Fruit fly (Drosophila melanogaster): Measurements from ENCODE around the gene CG18754.
A peak's percentile ranks its signal among the peaks of the same experiment; 100 is the strongest.

CG18754 gene

DNA sequence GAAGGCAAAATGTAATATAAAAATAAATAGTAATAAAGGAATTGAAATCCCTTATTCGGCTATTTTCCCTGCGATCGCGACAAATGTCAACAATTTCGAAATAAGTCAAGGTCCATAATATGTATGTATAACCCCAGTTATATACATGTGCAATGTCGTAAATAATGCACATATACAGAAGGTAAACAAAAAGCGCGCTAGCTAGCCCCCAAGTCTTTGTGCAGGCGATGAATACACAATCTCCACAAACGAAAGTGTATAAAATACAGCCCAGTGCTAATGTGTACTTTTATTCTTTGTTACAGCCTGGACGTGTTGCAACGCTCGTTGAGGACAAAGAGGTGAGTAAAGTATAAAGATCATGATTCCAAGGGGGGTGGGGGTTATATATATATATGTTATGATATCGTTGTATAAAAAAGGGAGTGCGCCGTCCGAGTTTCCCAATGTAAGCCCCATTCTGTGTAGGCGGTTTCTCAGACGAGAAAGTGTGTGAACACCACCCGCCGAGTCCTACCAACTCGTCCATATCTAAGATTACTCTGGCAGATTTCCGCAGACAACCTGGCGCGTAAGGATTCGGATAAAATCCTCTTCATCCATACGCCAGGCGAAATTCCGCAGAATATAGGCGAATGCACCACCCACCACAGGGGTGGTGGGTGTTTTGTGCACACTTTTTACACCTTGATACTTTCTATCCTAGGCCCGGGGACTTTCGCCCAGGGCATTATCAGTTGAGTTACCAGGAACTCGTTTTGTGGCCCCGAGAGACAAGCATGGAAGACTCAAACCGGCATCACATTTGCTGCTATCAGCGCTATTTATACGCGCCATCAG is 46.0 kb downstream of the CG18754 start (continued):
- no peak for TF ChIP-seq pan (optimal IDR thresholded peaks at IDR 0.05)
- peak in 1 of 2 experiments; percentile 32 for TF ChIP-seq pan (GFP tag; optimal IDR thresholded peaks at IDR 0.05 in 1 of 2, IDR thresholded peaks at IDR 0.05 in 1 of 2)
- no peak for TF ChIP-seq CG8478 (optimal IDR thresholded peaks at IDR 0.05)
- TF ChIP-seq CG4820 (GFP tag; optimal IDR thresholded peaks at IDR 0.05): no peak
- TF ChIP-seq Hmr (GFP tag; optimal IDR thresholded peaks at IDR 0.05): peak; percentile 32
- no peak for TF ChIP-seq zfh1 (GFP tag; IDR thresholded peaks at IDR 0.05)
- TF ChIP-seq CG12659 (GFP tag; optimal IDR thresholded peaks at IDR 0.05): no peak
- 0 out of 2 replicates have a peak, but pooled peaks have one; percentile 11 for TF ChIP-seq NFAT (GFP tag; IDR thresholded peaks at IDR 0.05)
- TF ChIP-seq Oaz (GFP tag; IDR thresholded peaks at IDR 0.05): no peak
- no peak for TF ChIP-seq Aef1 (GFP tag; IDR thresholded peaks at IDR 0.05)
- no peak for TF ChIP-seq CG13123 (GFP tag; optimal IDR thresholded peaks at IDR 0.05)
- no peak for TF ChIP-seq Hr39 (optimal IDR thresholded peaks at IDR 0.05)
- TF ChIP-seq pfk (GFP tag; optimal IDR thresholded peaks at IDR 0.05): peak; percentile 12
- no peak for TF ChIP-seq kay (GFP tag; optimal IDR thresholded peaks at IDR 0.05)
- TF ChIP-seq C15 (GFP tag; IDR thresholded peaks at IDR 0.05): no peak
- no peak for TF ChIP-seq Hand (GFP tag; optimal IDR thresholded peaks at IDR 0.05)
- peak; percentile 24 for TF ChIP-seq abd-A (tag; optimal IDR thresholded peaks at IDR 0.05)
- peak; percentile 72 for TF ChIP-seq CG34224 (GFP tag; IDR thresholded peaks at IDR 0.05; ENCODE audit: partially characterized antibody)
- peak in 1 of 2 experiments; percentile 73 for TF ChIP-seq Eip74EF (GFP tag; optimal IDR thresholded peaks at IDR 0.05)
- TF ChIP-seq Awh (GFP tag; IDR thresholded peaks at IDR 0.05): no peak
- peak; percentile 69 for TF ChIP-seq CG15479 (GFP tag; optimal IDR thresholded peaks at IDR 0.05)
- no peak for TF ChIP-seq NC2β (GFP tag; optimal IDR thresholded peaks at IDR 0.05)
- TF ChIP-seq sens (GFP tag): peak; percentile 72
- TF ChIP-seq ems (GFP tag; optimal IDR thresholded peaks at IDR 0.05): no peak
- peak; percentile 42 for TF ChIP-seq CG5180 (GFP tag; optimal IDR thresholded peaks at IDR 0.05)
- no peak for TF ChIP-seq Dbx (GFP tag; IDR thresholded peaks at IDR 0.05)
- TF ChIP-seq ERR (GFP tag; optimal IDR thresholded peaks at IDR 0.05): no peak
- TF ChIP-seq crol (GFP tag; IDR thresholded peaks at IDR 0.05): peak; percentile 36; the same call in 1 of the 2 replicates
- TF ChIP-seq CG8281 (tag; optimal IDR thresholded peaks at IDR 0.05): no peak
- peak; percentile 18 for TF ChIP-seq CG2875 (GFP tag; optimal IDR thresholded peaks at IDR 0.05)
- TF ChIP-seq nerfin-1 (tag; optimal IDR thresholded peaks at IDR 0.05): peak; percentile 65
- no peak for TF ChIP-seq cas (GFP tag; IDR thresholded peaks at IDR 0.05)
- peak; percentile 38 for TF ChIP-seq Nf-YC (tag; optimal IDR thresholded peaks at IDR 0.05)
- TF ChIP-seq twi (tag; optimal IDR thresholded peaks at IDR 0.05): no peak
- no peak for TF ChIP-seq NfI (GFP tag; optimal IDR thresholded peaks at IDR 0.05)
- TF ChIP-seq Deaf1 (tag; optimal IDR thresholded peaks at IDR 0.05): peak; percentile 43
- no peak for TF ChIP-seq CG16779 (GFP tag; IDR thresholded peaks at IDR 0.05)
- 0 out of 2 replicates have a peak, but pooled peaks have one; percentile 45 for TF ChIP-seq hbn (GFP tag; IDR thresholded peaks at IDR 0.05; ENCODE audit: partially characterized antibody)
- no peak for TF ChIP-seq zen (tag; optimal IDR thresholded peaks at IDR 0.05)
- no peak for TF ChIP-seq scrt (GFP tag; optimal IDR thresholded peaks at IDR 0.05)
- no peak for TF ChIP-seq CG12942 (GFP tag; optimal IDR thresholded peaks at IDR 0.05)
- no peak for TF ChIP-seq tup (GFP tag; optimal IDR thresholded peaks at IDR 0.05)
- no peak for TF ChIP-seq dan (GFP tag; IDR thresholded peaks at IDR 0.05)
- no peak for TF ChIP-seq CG2712 (tag; optimal IDR thresholded peaks at IDR 0.05)
- no peak for TF ChIP-seq tll (GFP tag; optimal IDR thresholded peaks at IDR 0.05)
- TF ChIP-seq Stat92E (GFP tag; optimal IDR thresholded peaks at IDR 0.05): peak in 2 of 3 experiments; percentile 65 to 92
- TF ChIP-seq CkIIα-i1 (GFP tag; IDR thresholded peaks at IDR 0.05): no peak
- TF ChIP-seq chinmo (GFP tag; IDR thresholded peaks at IDR 0.05; ENCODE audit: partially characterized antibody): peak; percentile 99
- peak; percentile 33 for TF ChIP-seq CG2678 (tag; optimal IDR thresholded peaks at IDR 0.05)
